Worm (Caenorhabditis elegans) whole organism, L2 larva: Measurements from ENCODE around the gene oxi-1.

Experiments used
- C34F6.9 ChIP-seq: fragments of 150-350 bp; optimal IDR thresholded peaks from 2 replicates; lab custom pipeline; 2014; ENCODE audit warnings: missing biosample characterization, missing genetic modification characterization
- F13H6.1 ChIP-seq: sonication (generic microtip); optimal IDR thresholded peaks from 2 replicates; lab custom pipeline; 2016; ENCODE audit warnings: missing genetic modification characterization, missing compliant biosample characterization
- R02D3.7 ChIP-seq: fragments of 150-350 bp; optimal IDR thresholded peaks from 2 replicates; lab custom pipeline; 2014; ENCODE audit warnings: missing biosample characterization, missing genetic modification characterization
- Y55F3AM.14 ChIP-seq: fragments of 200-800 bp; sonication (Bioruptor generic); optimal IDR thresholded peaks from 2 replicates; lab custom pipeline; 2018; ENCODE audit warnings: mild to moderate bottlenecking, missing genetic modification characterization, missing compliant biosample characterization
- alr-1 ChIP-seq: fragments of 150-350 bp; optimal IDR thresholded peaks from 2 replicates; lab custom pipeline; 2014; ENCODE audit warnings: missing biosample characterization, missing genetic modification characterization
- aly-2 ChIP-seq: fragments of 150-350 bp; optimal IDR thresholded peaks from 2 replicates; lab custom pipeline; 2014; ENCODE audit warnings: missing biosample characterization, missing genetic modification characterization
- blmp-1 ChIP-seq: sonication (generic microtip); optimal IDR thresholded peaks from 2 replicates; lab custom pipeline; 2017; ENCODE audit warnings: missing genetic modification characterization, mild to moderate bottlenecking, missing compliant biosample characterization, antibody characterized with exemption, moderate library complexity; ENCODE audit not compliant: insufficient read depth
- ceh-16 ChIP-seq: fragments of 150-350 bp; optimal IDR thresholded peaks from 2 replicates; lab custom pipeline; 2014; ENCODE audit warnings: missing biosample characterization, missing genetic modification characterization
- ceh-82 ChIP-seq: fragments of 150-350 bp; optimal IDR thresholded peaks from 2 replicates; lab custom pipeline; 2014; ENCODE audit warnings: missing biosample characterization, missing genetic modification characterization
- crh-2 ChIP-seq: sonication (generic microtip); optimal IDR thresholded peaks from 2 replicates; lab custom pipeline; 2017; ENCODE audit warnings: missing biosample characterization, missing genetic modification characterization
- dmd-4 ChIP-seq: sonication (generic microtip); optimal IDR thresholded peaks from 2 replicates; lab custom pipeline; 2017; ENCODE audit warnings: missing biosample characterization, missing genetic modification characterization
- egl-27 ChIP-seq: sonication (generic microtip); optimal IDR thresholded peaks from 3 replicates; lab custom pipeline; 2017; ENCODE audit warnings: missing biosample characterization, missing genetic modification reagents, missing genetic modification characterization
- elt-1 ChIP-seq: fragments of 150-350 bp; optimal IDR thresholded peaks from 2 replicates; lab custom pipeline; 2014; ENCODE audit warnings: missing biosample characterization, missing genetic modification characterization
- elt-3 ChIP-seq: sonication (generic microtip); optimal IDR thresholded peaks from 2 replicates; lab custom pipeline; 2017; ENCODE audit warnings: missing biosample characterization, missing genetic modification characterization
- fos-1 ChIP-seq: fragments of 150-350 bp; optimal IDR thresholded peaks from 2 replicates; lab custom pipeline; 2014; ENCODE audit warnings: missing biosample characterization, missing genetic modification characterization
- gmeb-1 ChIP-seq: fragments of 150-350 bp; optimal IDR thresholded peaks from 2 replicates; lab custom pipeline; 2014; ENCODE audit warnings: missing biosample characterization, missing genetic modification characterization
- lin-11 ChIP-seq: fragments of 150-350 bp; sonication (generic microtip); optimal IDR thresholded peaks from 2 replicates; lab custom pipeline; 2014; ENCODE audit warnings: missing biosample characterization, missing genetic modification characterization, inconsistent platforms, mixed read lengths
- lin-13 ChIP-seq: fragments of 150-350 bp; optimal IDR thresholded peaks from 2 replicates; lab custom pipeline; 2014; ENCODE audit warnings: missing biosample characterization, missing genetic modification reagents, missing genetic modification characterization
- lin-39 ChIP-seq: fragments of 150-350 bp; optimal IDR thresholded peaks from 2 replicates; lab custom pipeline; 2014; ENCODE audit warnings: missing biosample characterization, missing genetic modification reagents, missing genetic modification characterization
- lsy-2 ChIP-seq, 2 experiments: fragments of 150-350 bp in 1 of 2; sonication (generic microtip) in 1 of 2; optimal IDR thresholded peaks; 2 replicates each; lab custom pipeline; 2014 to 2017; ENCODE audit warnings: missing biosample characterization in 2 of 2, missing genetic modification characterization in 2 of 2
- mab-5 ChIP-seq: fragments of 150-350 bp; optimal IDR thresholded peaks from 2 replicates; lab custom pipeline; 2014; ENCODE audit warnings: missing biosample characterization, missing genetic modification characterization
- mbf-1 ChIP-seq: sonication (generic microtip); optimal IDR thresholded peaks from 2 replicates; lab custom pipeline; 2017; ENCODE audit warnings: missing biosample characterization, missing genetic modification characterization
- mdl-1 ChIP-seq, 2 experiments: fragments of 150-350 bp in 1 of 2; sonication (generic microtip) in 1 of 2; optimal IDR thresholded peaks; 2 replicates each; lab custom pipeline; 2017; ENCODE audit warnings: missing biosample characterization in 2 of 2, missing genetic modification characterization in 2 of 2
- nhr-10 ChIP-seq: sonication (generic microtip); optimal IDR thresholded peaks from 2 replicates; lab custom pipeline; 2017; ENCODE audit warnings: missing biosample characterization, missing genetic modification characterization
- nhr-11 ChIP-seq: fragments of 150-350 bp; optimal IDR thresholded peaks from 2 replicates; lab custom pipeline; 2014; ENCODE audit warnings: missing biosample characterization, missing genetic modification characterization
- nhr-12 ChIP-seq: fragments of 150-350 bp; optimal IDR thresholded peaks from 2 replicates; lab custom pipeline; 2014; ENCODE audit warnings: missing biosample characterization, missing genetic modification characterization
- nhr-129 ChIP-seq: fragments of 150-350 bp; optimal IDR thresholded peaks from 2 replicates; lab custom pipeline; 2014; ENCODE audit warnings: missing biosample characterization, missing genetic modification characterization
- nhr-21 ChIP-seq: fragments of 150-350 bp; optimal IDR thresholded peaks from 2 replicates; lab custom pipeline; 2014; ENCODE audit warnings: missing biosample characterization, missing genetic modification characterization
- nhr-23 ChIP-seq: fragments of 150-350 bp; optimal IDR thresholded peaks from 2 replicates; lab custom pipeline; 2014; ENCODE audit warnings: missing biosample characterization, missing genetic modification reagents, missing genetic modification characterization
- nhr-237 ChIP-seq: fragments of 150-350 bp; optimal IDR thresholded peaks from 2 replicates; lab custom pipeline; 2014; ENCODE audit warnings: missing biosample characterization, missing genetic modification characterization
- nhr-25 ChIP-seq: fragments of 150-350 bp; sonication (generic microtip); optimal IDR thresholded peaks from 3 replicates; lab custom pipeline; 2014; ENCODE audit warnings: missing biosample characterization, missing genetic modification characterization
- nhr-6 ChIP-seq: fragments of 150-350 bp; optimal IDR thresholded peaks from 2 replicates; lab custom pipeline; 2014; ENCODE audit warnings: missing biosample characterization, missing genetic modification characterization
- nhr-77 ChIP-seq: fragments of 150-350 bp; optimal IDR thresholded peaks from 2 replicates; lab custom pipeline; 2014; ENCODE audit warnings: missing biosample characterization, missing genetic modification characterization
- sem-4 ChIP-seq: fragments of 150-350 bp; optimal IDR thresholded peaks from 2 replicates; lab custom pipeline; 2014; ENCODE audit warnings: missing biosample characterization, missing genetic modification reagents, missing genetic modification characterization
- skn-1 ChIP-seq: sonication (generic microtip); optimal IDR thresholded peaks from 2 replicates; lab custom pipeline; 2017; ENCODE audit warnings: missing biosample characterization, missing genetic modification characterization
- sma-3 ChIP-seq: sonication (generic microtip); optimal IDR thresholded peaks from 2 replicates; lab custom pipeline; 2016; ENCODE audit warnings: missing genetic modification reagents, missing genetic modification characterization, missing compliant biosample characterization
- sma-9 ChIP-seq, 2 experiments: fragments of 150-350 bp in 1 of 2; sonication (generic microtip) in 1 of 2; optimal IDR thresholded peaks; 2 replicates each; lab custom pipeline; 2014 to 2016; ENCODE audit warnings: missing genetic modification characterization in 2 of 2, mild to moderate bottlenecking in 1 of 2, missing biosample characterization in 1 of 2, missing compliant biosample characterization in 1 of 2, missing genetic modification reagents in 1 of 2, moderate library complexity in 1 of 2
- snpc-4 ChIP-seq: fragments of 150-350 bp; optimal IDR thresholded peaks from 2 replicates; lab custom pipeline; 2014; ENCODE audit warnings: missing biosample characterization, missing genetic modification characterization
- unc-39 ChIP-seq: fragments of 150-350 bp; optimal IDR thresholded peaks from 2 replicates; lab custom pipeline; 2014; ENCODE audit warnings: missing biosample characterization, missing genetic modification characterization
- unc-55 ChIP-seq: fragments of 150-350 bp; sonication (generic microtip); optimal IDR thresholded peaks from 3 replicates; lab custom pipeline; 2014; ENCODE audit warnings: missing biosample characterization, missing genetic modification reagents, missing genetic modification characterization
- unc-62 ChIP-seq: fragments of 150-350 bp; optimal IDR thresholded peaks from 2 replicates; lab custom pipeline; 2014; ENCODE audit warnings: missing biosample characterization, missing genetic modification reagents, missing genetic modification characterization
- zag-1 ChIP-seq: fragments of 150-350 bp; optimal IDR thresholded peaks from 2 replicates; lab custom pipeline; 2014; ENCODE audit warnings: missing biosample characterization, missing genetic modification characterization
- ztf-1 ChIP-seq: fragments of 200-800 bp; sonication (Bioruptor generic); conservative IDR thresholded peaks from 2 replicates; pipeline ENCODE4 v1.3.6; 2022; ENCODE audit warnings: missing genetic modification characterization, missing compliant biosample characterization
- ztf-11 ChIP-seq: sonication (generic microtip); optimal IDR thresholded peaks from 2 replicates; lab custom pipeline; 2017; ENCODE audit warnings: missing biosample characterization, missing genetic modification characterization

The oxi-1 gene

DNA sequence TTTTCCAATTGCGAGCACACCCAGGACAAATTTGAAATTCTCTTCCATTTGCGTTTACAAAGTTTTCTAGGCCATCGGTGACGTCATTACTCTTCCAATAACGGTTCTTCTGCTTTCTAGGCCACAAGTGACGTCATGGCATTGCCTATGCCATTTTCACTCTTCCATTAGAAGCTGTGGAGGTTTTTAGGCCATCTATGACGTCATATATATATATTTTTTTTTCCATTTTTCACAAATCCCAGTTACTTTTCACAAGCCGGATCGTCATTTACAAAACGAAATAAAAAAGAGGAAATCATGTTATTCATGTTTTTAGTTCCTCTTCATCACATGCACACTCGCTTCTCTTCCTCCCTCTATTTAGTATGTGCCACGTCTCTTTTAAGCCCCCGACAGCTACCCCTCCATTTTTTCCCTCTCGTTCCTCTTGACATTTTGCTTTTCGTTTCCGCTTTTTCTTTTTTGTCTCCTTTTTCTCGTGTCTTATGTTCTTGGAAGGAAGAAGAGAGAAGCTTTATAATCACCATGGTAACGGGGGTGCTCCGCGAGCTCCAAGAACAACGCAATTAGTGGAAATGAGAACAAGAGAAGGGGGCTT, 45.0 kb downstream of the oxi-1 start (continued):
- TF ChIP-seq unc-39 (tag; lab: Kevin White, UChicago) (no peak), nhr-129 (tag; lab: Kevin White, UChicago) (no peak), R02D3.7 (tag; lab: Kevin White, UChicago) (no peak), zag-1 (tag; lab: Kevin White, UChicago) (peak; percentile 44), nhr-21 (tag; lab: Kevin White, UChicago) (peak; percentile 19), nhr-12 (no peak), egl-27 (no peak), nhr-6 (tag; lab: Kevin White, UChicago) (peak; percentile 31), aly-2 (no peak), ztf-1 (no peak), lin-39 (tag; lab: Kevin White, UChicago) (no peak), sem-4 (tag; lab: Kevin White, UChicago) (no peak), snpc-4 (tag; lab: Kevin White, UChicago) (no peak), lin-13 (GFP tag; lab: Kevin White, UChicago) (no peak), elt-3 (no peak), blmp-1 (tag; lab: Kevin White, UChicago) (no peak), crh-2 (peak; percentile 75), sma-9 (GFP tag; optimal IDR thresholded peaks at IDR 0.05; lab: Kevin White, UChicago) (no peak), sma-9 (tag; optimal IDR thresholded peaks at IDR 0.05; lab: Kevin White, UChicago) (no peak), gmeb-1 (tag; lab: Kevin White, UChicago) (no peak), unc-55 (GFP tag; lab: Kevin White, UChicago) (peak; percentile 26), skn-1 (tag; lab: Kevin White, UChicago) (no peak), nhr-237 (tag; lab: Kevin White, UChicago) (no peak), C34F6.9 (peak; percentile 65)

DNA sequence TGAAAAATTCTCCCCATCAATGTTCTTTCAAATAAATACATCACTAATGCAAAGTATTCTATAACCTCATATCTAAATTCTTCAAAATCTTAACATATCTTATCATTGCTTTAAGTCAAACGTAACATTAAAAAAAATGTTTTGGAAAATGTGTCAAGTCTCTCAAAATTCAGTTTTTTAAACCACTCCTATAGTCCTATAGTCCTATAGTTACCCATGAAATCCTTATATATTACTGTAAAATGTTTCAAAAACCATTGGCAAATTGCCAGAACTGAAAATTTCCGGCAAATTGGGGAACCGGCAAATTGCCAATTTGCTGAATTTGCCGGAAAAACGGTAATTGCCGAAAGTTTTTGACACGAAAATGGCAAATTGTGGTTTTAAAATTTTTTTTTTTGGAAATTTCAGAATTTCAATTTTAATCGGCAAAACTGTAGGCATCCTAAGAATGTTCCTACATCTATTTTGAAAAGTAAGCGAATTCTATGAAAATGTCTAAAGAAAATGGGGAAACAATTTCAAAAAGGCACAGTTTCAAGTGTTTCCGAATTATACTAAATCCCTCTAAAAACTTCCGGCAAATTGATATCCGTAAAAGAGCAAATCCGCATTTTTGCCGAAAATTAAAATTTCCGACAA, 46.4 kb downstream of the oxi-1 start:
- TF ChIP-seq fos-1 (tag; lab: Kevin White, UChicago) (no peak), gmeb-1 (tag; lab: Kevin White, UChicago) (peak; percentile 13), nhr-25 (tag; lab: Kevin White, UChicago) (peak; percentile 97)
- TF ChIP-seq, all 48 proteins: peak for 2

DNA sequence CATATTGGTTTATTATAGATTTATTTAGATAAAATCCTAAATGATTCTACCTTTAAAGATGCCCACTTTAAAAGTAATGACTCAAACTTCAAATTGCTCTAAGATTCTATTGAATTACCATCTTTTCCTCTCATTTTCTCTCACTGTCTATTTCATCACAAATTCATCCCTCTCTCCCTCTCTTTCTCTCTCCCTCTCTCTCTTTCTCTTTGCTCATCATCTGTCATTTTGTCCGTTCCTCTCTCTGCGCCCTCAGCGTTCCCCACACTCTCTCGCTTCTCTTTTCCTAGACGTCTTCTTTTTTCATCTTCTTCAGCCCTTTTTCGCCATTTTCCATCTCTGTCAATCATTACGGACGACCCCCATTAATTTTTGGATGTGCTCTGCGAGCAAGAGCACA, 47.0 kb downstream of the oxi-1 start:
- TF ChIP-seq dmd-4 (tag; lab: Kevin White, UChicago) (no peak), sma-3 (GFP tag; lab: Kevin White, UChicago) (no peak), lin-13 (GFP tag; lab: Kevin White, UChicago) (peak; percentile 26), Y55F3AM.14 (GFP tag; lab: Kevin White, UChicago) (no peak), crh-2 (peak; percentile 1), alr-1 (no peak), nhr-23 (tag; lab: Kevin White, UChicago) (no peak), sma-9 (GFP tag; optimal IDR thresholded peaks at IDR 0.05; lab: Kevin White, UChicago) (peak; percentile 53), sma-9 (tag; optimal IDR thresholded peaks at IDR 0.05; lab: Kevin White, UChicago) (no peak), nhr-10 (tag; lab: Kevin White, UChicago) (no peak), unc-62 (GFP tag; lab: Kevin White, UChicago) (no peak), nhr-77 (no peak), nhr-6 (tag; lab: Kevin White, UChicago) (peak; percentile 46), lin-39 (tag; lab: Kevin White, UChicago) (no peak), aly-2 (no peak), R02D3.7 (tag; lab: Kevin White, UChicago) (no peak), nhr-25 (tag; lab: Kevin White, UChicago) (peak; percentile 97), unc-55 (GFP tag; lab: Kevin White, UChicago) (peak; percentile 70), unc-39 (tag; lab: Kevin White, UChicago) (no peak), nhr-11 (tag; lab: Kevin White, UChicago) (no peak), ztf-11 (tag; lab: Kevin White, UChicago) (no peak), lin-11 (no peak), skn-1 (tag; lab: Kevin White, UChicago) (no peak), zag-1 (tag; lab: Kevin White, UChicago) (no peak), fos-1 (tag; lab: Kevin White, UChicago) (no peak), elt-3 (no peak), ceh-16 (tag; lab: Kevin White, UChicago) (no peak), blmp-1 (tag; lab: Kevin White, UChicago) (peak; percentile 35), C34F6.9 (peak; percentile 76), mab-5 (tag; lab: Kevin White, UChicago) (peak; percentile 64), sem-4 (tag; lab: Kevin White, UChicago) (peak; percentile 34), ztf-1 (no peak), nhr-12 (no peak), gmeb-1 (tag; lab: Kevin White, UChicago) (peak; percentile 91), mdl-1 (tag; optimal IDR thresholded peaks at IDR 0.05; lab: Kevin White, UChicago) (no peak), F13H6.1 (tag; lab: Kevin White, UChicago) (peak; percentile 48), nhr-129 (tag; lab: Kevin White, UChicago) (peak; percentile 23), elt-1 (tag; lab: Kevin White, UChicago) (no peak), ceh-82 (tag; lab: Kevin White, UChicago) (peak; percentile 54), mbf-1 (tag; lab: Kevin White, UChicago) (no peak), lsy-2 (tag; optimal IDR thresholded peaks at IDR 0.05; lab: Kevin White, UChicago) (peak in 1 of 2 experiments; percentile 50)
